Worm (Caenorhabditis elegans): Measurements from ENCODE around the gene mog-1.
A peak's percentile ranks its signal among the peaks of the same experiment; 100 is the strongest.

The mog-1 gene

ce11 chrIII:9956665-9957401 is 818 bp upstream of the mog-1 start, which contains the start of gene alx-1 (continued):
- no peak for TF ChIP-seq attf-4 (tag; optimal IDR thresholded peaks at IDR 0.05)
- no peak for TF ChIP-seq gei-8 (GFP tag; optimal IDR thresholded peaks at IDR 0.05)
- no peak for TF ChIP-seq lin-1 (GFP tag; IDR thresholded peaks at IDR 0.05)
- TF ChIP-seq zfp-3 (GFP tag; conservative IDR thresholded peaks at IDR 0.05), result no peak
- TF ChIP-seq ceh-44 (GFP tag; IDR thresholded peaks at IDR 0.05), result no peak
- no peak for TF ChIP-seq daf-16 (GFP tag; optimal IDR thresholded peaks at IDR 0.05)
- TF ChIP-seq daf-16 (tag; optimal IDR thresholded peaks at IDR 0.05), result peak; percentile 49
- TF ChIP-seq ZK337.2 (GFP tag; IDR thresholded peaks at IDR 0.05), result no peak
- TF ChIP-seq php-3 (GFP tag; IDR thresholded peaks at IDR 0.05), result no peak
- no peak for TF ChIP-seq ztf-11 (tag; optimal IDR thresholded peaks at IDR 0.05)
- no peak for TF ChIP-seq egl-27 (tag; optimal IDR thresholded peaks at IDR 0.05)
- no peak for TF ChIP-seq skn-1 (tag; optimal IDR thresholded peaks at IDR 0.05)
- no peak for TF ChIP-seq unc-39 (tag; optimal IDR thresholded peaks at IDR 0.05)
- no peak for TF ChIP-seq hif-1 (tag; optimal IDR thresholded peaks at IDR 0.05)
- TF ChIP-seq F37D6.2 (tag; optimal IDR thresholded peaks at IDR 0.05), result no peak
- TF ChIP-seq lir-3 (tag; optimal IDR thresholded peaks at IDR 0.05), result no peak

- TF ChIP-seq daf-16 (GFP tag; optimal IDR thresholded peaks at IDR 0.05), result no peak
- TF ChIP-seq daf-16 (tag; optimal IDR thresholded peaks at IDR 0.05), result no peak
- peak in 1 of 2 experiments; percentile 31 for TF ChIP-seq unc-62 (GFP tag; optimal IDR thresholded peaks at IDR 0.05 in 1 of 2)
- no peak for TF ChIP-seq unc-62 (tag; optimal IDR thresholded peaks at IDR 0.05)
- no peak for TF ChIP-seq nhr-237 (tag; optimal IDR thresholded peaks at IDR 0.05)
- no peak for TF ChIP-seq ama-1 (optimal IDR thresholded peaks at IDR 0.05)
Measured at ce11 chrIII:9951864-9952263, 4.2 kb downstream of the mog-1 start, which contains the start of gene K03H1.11. Gene K03H1.11 (minus strand): TSS chrIII:9951964.

- TF ChIP-seq tra-1 (GFP tag; IDR thresholded peaks at IDR 0.05) (no peak), skn-1 (tag; optimal IDR thresholded peaks at IDR 0.05) (no peak), pha-4 (GFP tag; IDR thresholded peaks at IDR 0.05) (no peak), pha-4 (tag; optimal IDR thresholded peaks at IDR 0.05) (no peak), hmg-1.1 (GFP tag; IDR thresholded peaks at IDR 0.05) (no peak), ceh-62 (tag; optimal IDR thresholded peaks at IDR 0.05) (no peak), nhr-6 (tag; optimal IDR thresholded peaks at IDR 0.05) (no peak), daf-8 (GFP tag; IDR thresholded peaks at IDR 0.05) (no peak), nhr-77 (tag; optimal IDR thresholded peaks at IDR 0.05) (no peak), T20F7.1 (GFP tag; optimal IDR thresholded peaks at IDR 0.05) (no peak)
Measured at ce11 chrIII:9950244-9950643, 5.8 kb downstream of the mog-1 start, which contains the start of gene K03H1.13. Gene K03H1.13 (minus strand): TSS chrIII:9950344.

DNA sequence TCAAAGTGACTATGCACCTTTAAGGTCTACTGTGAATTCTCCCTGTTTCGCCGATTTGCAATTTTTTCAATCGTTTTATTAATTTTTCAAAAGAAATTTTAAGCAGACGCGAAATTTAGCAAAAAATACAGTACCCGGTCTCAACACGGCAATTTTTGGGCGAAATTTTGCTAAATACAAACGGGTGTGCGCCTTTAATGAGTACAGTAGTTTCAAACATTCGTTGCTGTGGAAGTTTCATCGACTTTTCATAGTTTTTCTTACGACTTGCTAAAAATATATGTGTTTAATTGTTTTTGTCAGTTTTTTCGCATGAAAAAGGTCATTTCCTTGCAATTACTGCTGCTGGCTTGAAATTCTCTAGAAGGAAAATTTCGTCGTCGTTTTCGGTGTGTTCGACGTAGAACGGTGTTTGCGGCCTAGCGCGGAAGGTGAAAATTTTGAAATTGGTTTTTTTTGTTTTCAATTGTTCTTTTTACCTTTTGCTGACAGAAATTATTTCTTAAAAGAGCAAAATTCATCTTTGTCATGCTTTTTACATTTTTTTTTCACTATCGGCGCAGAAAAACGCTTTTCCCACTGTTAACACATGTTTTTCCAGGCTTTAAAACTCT is 9.1 kb downstream of the mog-1 start, which contains the start of gene K03H1.7:
TSS of gene K03H1.7 (plus strand) at position 600 of the 614 bp plus-strand sequence.
- TF ChIP-seq mxl-2 (GFP tag; conservative IDR thresholded peaks at IDR 0.05) (no peak), nhr-41 (GFP tag; IDR thresholded peaks at IDR 0.05) (no peak), tra-1 (GFP tag; IDR thresholded peaks at IDR 0.05) (no peak), dpl-1 (GFP tag; optimal IDR thresholded peaks at IDR 0.05) (peak; percentile 59), R02D3.7 (tag; optimal IDR thresholded peaks at IDR 0.05) (no peak), mes-2 (tag; optimal IDR thresholded peaks at IDR 0.05; ENCODE audit: poor library complexity, severe bottlenecking) (peak; percentile 23), F44E2.7 (GFP tag; IDR thresholded peaks at IDR 0.05) (no peak), fos-1 (tag; optimal IDR thresholded peaks at IDR 0.05) (no peak), madf-5 (GFP tag; IDR thresholded peaks at IDR 0.05) (no peak), unc-62 (GFP tag; optimal IDR thresholded peaks at IDR 0.05 in 1 of 2) (no peak), unc-62 (tag; optimal IDR thresholded peaks at IDR 0.05) (no peak), nhr-28 (tag; optimal IDR thresholded peaks at IDR 0.05) (no peak), aha-1 (tag) (peak; percentile 5), gei-8 (GFP tag; optimal IDR thresholded peaks at IDR 0.05) (no peak), hmg-1.1 (GFP tag; IDR thresholded peaks at IDR 0.05) (no peak), php-3 (GFP tag; IDR thresholded peaks at IDR 0.05) (no peak), ztf-11 (tag; optimal IDR thresholded peaks at IDR 0.05) (no peak), hif-1 (tag; optimal IDR thresholded peaks at IDR 0.05) (no peak), mdl-1 (tag; optimal IDR thresholded peaks at IDR 0.05) (no peak)
